Worm (Caenorhabditis elegans): ENCODE data around the gene irld-57.

Gene irld-57

ce11 chrV:15699799-15700198 is 26.7 kb downstream of the irld-57 start, which contains the start of gene nhr-199:
nhr-199 (minus strand) TSS chrV:15699899.
- no peak for TF ChIP-seq efl-1 (GFP tag; optimal IDR thresholded peaks at IDR 0.05)
- no peak for TF ChIP-seq attf-5 (GFP tag; optimal IDR thresholded peaks at IDR 0.05)
- no peak for TF ChIP-seq fkh-3 (tag; optimal IDR thresholded peaks at IDR 0.05)
- TF ChIP-seq nhr-120 (GFP tag; IDR thresholded peaks at IDR 0.05) = no peak
- no peak for TF ChIP-seq lsy-27 (tag; optimal IDR thresholded peaks at IDR 0.05; ENCODE audit: borderline replicate concordance, insufficient read depth)
- no peak for TF ChIP-seq madf-8 (GFP tag; conservative IDR thresholded peaks at IDR 0.05)
- no peak for TF ChIP-seq tlf-1 (GFP tag; optimal IDR thresholded peaks at IDR 0.05)

ce11 chrV:15698099-15698498 is 28.4 kb downstream of the irld-57 start, which contains the start of gene srx-29:
srx-29 (minus strand) TSS chrV:15698199.
- no peak for TF ChIP-seq ztf-22 (GFP tag; optimal IDR thresholded peaks at IDR 0.05)
- TF ChIP-seq mel-28 (tag; optimal IDR thresholded peaks at IDR 0.05; ENCODE audit: borderline replicate concordance) = no peak

ce11 chrV:15693682-15694081 is 32.8 kb downstream of the irld-57 start, which contains the start of gene nhr-198:
nhr-198 (plus strand) TSS chrV:15693994.
- no peak for TF ChIP-seq F10E7.11 (tag; optimal IDR thresholded peaks at IDR 0.05)
- no peak for TF ChIP-seq akir-1 (GFP tag; optimal IDR thresholded peaks at IDR 0.05)
- TF ChIP-seq ceh-100 (GFP tag; IDR thresholded peaks at IDR 0.05) = no peak
- TF ChIP-seq ztf-28 (GFP tag; IDR thresholded peaks at IDR 0.05) = no peak
- TF ChIP-seq aptf-3 (GFP tag; IDR thresholded peaks at IDR 0.05) = no peak
- no peak for TF ChIP-seq ama-1 (optimal IDR thresholded peaks at IDR 0.05)
- no peak for TF ChIP-seq ama-1 (GFP tag; optimal IDR thresholded peaks at IDR 0.05)
- TF ChIP-seq Y56A3A.18 (GFP tag; IDR thresholded peaks at IDR 0.05) = no peak
- no peak for TF ChIP-seq ztf-3 (GFP tag; optimal IDR thresholded peaks at IDR 0.05)

- TF ChIP-seq C17E4.6 (GFP tag; IDR thresholded peaks at IDR 0.05) (no peak), F10E7.11 (tag; optimal IDR thresholded peaks at IDR 0.05) (no peak), Y67H2A.10 (GFP tag; conservative IDR thresholded peaks at IDR 0.05) (no peak), sdz-38 (tag; optimal IDR thresholded peaks at IDR 0.05) (no peak), pbrm-1 (GFP tag; IDR thresholded peaks at IDR 0.05) (no peak), dpl-1 (GFP tag; optimal IDR thresholded peaks at IDR 0.05) (no peak), nhr-90 (tag; optimal IDR thresholded peaks at IDR 0.05) (no peak), attf-3 (GFP tag; conservative IDR thresholded peaks at IDR 0.05) (no peak), madf-3 (GFP tag; IDR thresholded peaks at IDR 0.05) (no peak), F22D6.2 (tag; optimal IDR thresholded peaks at IDR 0.05) (no peak), F49E8.2 (tag; optimal IDR thresholded peaks at IDR 0.05; ENCODE audit: insufficient read depth) (no peak), dox-1 (GFP tag; IDR thresholded peaks at IDR 0.05) (no peak)
Measured at ce11 chrV:15689952-15690351, 36.6 kb downstream of the irld-57 start, which contains the start of gene nhr-268. nhr-268 (plus strand) TSS chrV:15690252.

ce11 chrV:15687660-15688059 is 38.9 kb downstream of the irld-57 start, which contains the start of gene nhr-197:
nhr-197 (plus strand) TSS chrV:15687960.
- TF ChIP-seq atf-7 (tag; optimal IDR thresholded peaks at IDR 0.05) = no peak

ce11 chrV:15685599-15685998 is 40.9 kb downstream of the irld-57 start, which contains the start of gene nhr-196:
nhr-196 (plus strand) TSS chrV:15685716.
- TF ChIP-seq madf-6 (GFP tag; IDR thresholded peaks at IDR 0.05) = no peak
- TF ChIP-seq F49E8.2 (tag; optimal IDR thresholded peaks at IDR 0.05; ENCODE audit: insufficient read depth) = no peak
- no peak for TF ChIP-seq Y79H2A.3 (GFP tag; conservative IDR thresholded peaks at IDR 0.05)
- no peak for TF ChIP-seq B0336.3 (GFP tag; IDR thresholded peaks at IDR 0.05)
- no peak for TF ChIP-seq B0035.1 (tag; optimal IDR thresholded peaks at IDR 0.05)
- TF ChIP-seq tbx-9 (tag; optimal IDR thresholded peaks at IDR 0.05; ENCODE audit: borderline replicate concordance) = no peak
- no peak for TF ChIP-seq cebp-2 (GFP tag; IDR thresholded peaks at IDR 0.05)
- TF ChIP-seq chd-7 (tag; optimal IDR thresholded peaks at IDR 0.05) = no peak
- TF ChIP-seq D2030.7 (GFP tag; IDR thresholded peaks at IDR 0.05) = no peak
- no peak for TF ChIP-seq ceh-91 (GFP tag; IDR thresholded peaks at IDR 0.05)
- TF ChIP-seq egl-44 (GFP tag; IDR thresholded peaks at IDR 0.05) = no peak
- TF ChIP-seq rpc-1 (optimal IDR thresholded peaks at IDR 0.05) = no peak
- no peak for TF ChIP-seq rpc-1 (tag; optimal IDR thresholded peaks at IDR 0.05)
- no peak for TF ChIP-seq dpff-1 (tag; optimal IDR thresholded peaks at IDR 0.05)
- TF ChIP-seq lir-1 (GFP tag; conservative IDR thresholded peaks at IDR 0.05) = no peak

Data from whole organism, young adult.